Worm (Caenorhabditis elegans): ENCODE results near the gene acr-3.

- TF ChIP-seq snpc-4 (tag; optimal IDR thresholded peaks at IDR 0.05) (no peak), ztf-11 (tag; optimal IDR thresholded peaks at IDR 0.05) (no peak), ceh-43 (GFP tag; optimal IDR thresholded peaks at IDR 0.05) (no peak), elt-3 (tag; optimal IDR thresholded peaks at IDR 0.05) (no peak), nhr-76 (tag; optimal IDR thresholded peaks at IDR 0.05) (no peak), unc-62 (GFP tag; optimal IDR thresholded peaks at IDR 0.05) (no peak), lsy-2 (tag; optimal IDR thresholded peaks at IDR 0.05) (no peak), sem-2 (GFP tag; optimal IDR thresholded peaks at IDR 0.05) (no peak), unc-39 (tag; optimal IDR thresholded peaks at IDR 0.05) (no peak), elt-1 (tag; optimal IDR thresholded peaks at IDR 0.05; ENCODE audit: borderline replicate concordance, insufficient read depth) (no peak), ces-1 (GFP tag; optimal IDR thresholded peaks at IDR 0.05) (no peak)
Measured at ce11 chrX:6729593-6729992, 20.3 kb downstream of the acr-3 start, which contains the start of gene K11G12.6.
